Fruit fly (Drosophila melanogaster): ENCODE data around the gene GluRIIC.
A peak's percentile ranks its signal among the peaks of the same experiment; 100 is the strongest.

GluRIIC gene

DNA sequence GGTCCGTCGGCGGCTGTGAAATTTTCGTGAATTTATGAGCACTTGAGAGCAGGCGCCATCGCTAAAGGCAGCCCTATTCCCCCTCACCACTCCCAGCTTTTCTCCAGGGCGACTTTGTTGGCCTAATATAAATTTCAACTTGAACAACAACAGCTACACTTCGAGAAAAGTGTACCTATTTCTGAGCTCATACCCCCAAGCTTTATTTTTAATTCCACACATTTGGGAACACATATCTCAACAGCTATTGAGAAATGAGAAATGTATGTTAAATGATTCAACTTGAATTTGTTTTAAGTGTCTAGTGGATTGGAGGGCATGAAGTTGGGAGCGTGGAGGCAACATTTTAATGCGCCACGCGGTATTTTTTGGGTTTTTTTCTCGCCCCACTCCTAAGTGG, 27.1 kb upstream of the GluRIIC start (continued):
- TF ChIP-seq CG13424 (tag; optimal IDR thresholded peaks at IDR 0.05) (peak; percentile 5), tup (GFP tag; optimal IDR thresholded peaks at IDR 0.05) (no peak), Bdp1 (GFP tag; optimal IDR thresholded peaks at IDR 0.05) (no peak), CG2678 (tag; optimal IDR thresholded peaks at IDR 0.05) (peak; percentile 54), CG5180 (GFP tag; optimal IDR thresholded peaks at IDR 0.05) (no peak), CG15696 (tag; optimal IDR thresholded peaks at IDR 0.05) (no peak), lmd (GFP tag; IDR thresholded peaks at IDR 0.05) (peak; percentile 23; the same call in 1 of the 2 replicates), eve (GFP tag; optimal IDR thresholded peaks at IDR 0.05) (no peak), lilli (GFP tag; optimal IDR thresholded peaks at IDR 0.05) (peak; percentile 17), CG10321 (GFP tag; IDR thresholded peaks at IDR 0.05) (no peak), Ssrp (tag; optimal IDR thresholded peaks at IDR 0.05) (no peak), prd (optimal IDR thresholded peaks at IDR 0.05) (no peak), prd (GFP tag; IDR thresholded peaks at IDR 0.05) (peak; percentile 27; the same call in 1 of the 3 replicates), lab (GFP tag; optimal IDR thresholded peaks at IDR 0.05) (peak; percentile 59), CG3281 (GFP tag; optimal IDR thresholded peaks at IDR 0.05) (peak; percentile 19), cad (GFP tag; optimal IDR thresholded peaks at IDR 0.05) (no peak), tgo (GFP tag; IDR thresholded peaks at IDR 0.05) (peak; percentile 34; the same call in 2 of the 3 replicates), abd-A (tag; optimal IDR thresholded peaks at IDR 0.05) (peak; percentile 46), CG7839 (tag; optimal IDR thresholded peaks at IDR 0.05) (peak; percentile 49), Meics (GFP tag; optimal IDR thresholded peaks at IDR 0.05) (peak; percentile 29), Hey (tag; optimal IDR thresholded peaks at IDR 0.05) (no peak), ash1 (GFP tag; optimal IDR thresholded peaks at IDR 0.05) (no peak), Sox102F (GFP tag; optimal IDR thresholded peaks at IDR 0.05) (peak; percentile 42), Oaz (GFP tag; IDR thresholded peaks at IDR 0.05) (no peak), Rfx (GFP tag; IDR thresholded peaks at IDR 0.05) (peak; percentile 42; the same call in 1 of the 2 replicates), CG11247 (GFP tag; IDR thresholded peaks at IDR 0.05) (no peak), ATbp (GFP tag; optimal IDR thresholded peaks at IDR 0.05) (peak; percentile 7), CG10543 (GFP tag; optimal IDR thresholded peaks at IDR 0.05) (no peak), Ets65A (GFP tag) (peak; percentile 71), Dfd (GFP tag; optimal IDR thresholded peaks at IDR 0.05) (no peak), sd (tag; optimal IDR thresholded peaks at IDR 0.05) (no peak), CG11093 (GFP tag; IDR thresholded peaks at IDR 0.05) (no peak), CG11085 (GFP tag; IDR thresholded peaks at IDR 0.05) (no peak), nom (GFP tag; optimal IDR thresholded peaks at IDR 0.05) (no peak), Fer3 (tag; optimal IDR thresholded peaks at IDR 0.05) (peak; percentile 34), CG14441 (GFP tag; IDR thresholded peaks at IDR 0.05) (no peak), ind (GFP tag; optimal IDR thresholded peaks at IDR 0.05) (peak; percentile 29), mam (GFP tag; optimal IDR thresholded peaks at IDR 0.05) (peak; percentile 34), pros (GFP tag; optimal IDR thresholded peaks at IDR 0.05) (no peak), Atf6 (GFP tag; IDR thresholded peaks at IDR 0.05) (peak; percentile 37; the same call in 1 of the 2 replicates), tna (GFP tag; IDR thresholded peaks at IDR 0.05; ENCODE audit: partially characterized antibody) (no peak), Mrtf (GFP tag; IDR thresholded peaks at IDR 0.05) (no peak), grau (tag; optimal IDR thresholded peaks at IDR 0.05) (peak; percentile 11), CG18262 (tag; optimal IDR thresholded peaks at IDR 0.05) (no peak), CG12071 (GFP tag; optimal IDR thresholded peaks at IDR 0.05) (peak; percentile 11), NfI (GFP tag; optimal IDR thresholded peaks at IDR 0.05) (peak; percentile 20), CG7556 (GFP tag; optimal IDR thresholded peaks at IDR 0.05) (peak; percentile 44), Spps (tag; optimal IDR thresholded peaks at IDR 0.05) (no peak), CG9876 (GFP tag; optimal IDR thresholded peaks at IDR 0.05) (no peak), jing (GFP tag; optimal IDR thresholded peaks at IDR 0.05) (no peak), pho (GFP tag; optimal IDR thresholded peaks at IDR 0.05) (no peak)
